Fruit fly (Drosophila melanogaster) whole organism, embryonic: ENCODE measurements around the gene qless.
A peak's percentile ranks its signal among the peaks of the same experiment; 100 is the strongest.

ENCODE experiments used
- Bteb2 ChIP-seq: fragments of 200-800 bp; sonication (Bioruptor generic); optimal IDR thresholded peaks from 2 replicates; lab custom pipeline; 2016; ENCODE audit warnings: missing biosample characterization, missing genetic modification characterization
- CG10462 ChIP-seq: fragments of 200-800 bp; sonication (Bioruptor generic); optimal IDR thresholded peaks from 2 replicates; lab custom pipeline; 2016; ENCODE audit warnings: missing biosample characterization, missing genetic modification characterization
- CG10565 ChIP-seq: fragments of 200-800 bp; sonication (Bioruptor generic); optimal IDR thresholded peaks from 3 replicates; lab custom pipeline; 2016; ENCODE audit warnings: missing biosample characterization, mild to moderate bottlenecking, missing genetic modification characterization
- CG11504 ChIP-seq: fragments of 200-800 bp; sonication (Bioruptor generic); optimal IDR thresholded peaks from 3 replicates; lab custom pipeline; 2019; ENCODE audit warnings: missing biosample characterization, mild to moderate bottlenecking, missing genetic modification characterization, moderate library complexity
- CG12104 ChIP-seq: fragments of 200-800 bp; sonication (Bioruptor generic); optimal IDR thresholded peaks from 3 replicates; lab custom pipeline; 2016; ENCODE audit warnings: missing biosample characterization, missing genetic modification characterization
- CG12769 ChIP-seq: fragments of 200-800 bp; sonication (Bioruptor generic); optimal IDR thresholded peaks from 2 replicates; lab custom pipeline; 2019; ENCODE audit warnings: missing biosample characterization, mild to moderate bottlenecking, missing genetic modification characterization, moderate library complexity
- CG14860 ChIP-seq: fragments of 200-800 bp; sonication (Bioruptor generic); IDR thresholded peaks from 3 replicates; pipeline ENCODE4 v1.3.6; 2022; ENCODE audit warnings: missing biosample characterization, missing genetic modification characterization; ENCODE audit not compliant: partially characterized antibody
- CG1602 ChIP-seq: fragments of 200-800 bp; sonication (Bioruptor generic); optimal IDR thresholded peaks from 3 replicates; lab custom pipeline; 2016; ENCODE audit warnings: missing biosample characterization, missing genetic modification characterization
- CG1647 ChIP-seq: fragments of 200-800 bp; sonication (Bioruptor generic); optimal IDR thresholded peaks from 3 replicates; lab custom pipeline; 2016; ENCODE audit warnings: missing biosample characterization, missing genetic modification characterization
- CG17361 ChIP-seq: fragments of 200-800 bp; sonication (Bioruptor generic); IDR thresholded peaks from 3 replicates; pipeline ENCODE4 v1.3.6; 2022; ENCODE audit warnings: missing biosample characterization, missing genetic modification characterization
- CG17568 ChIP-seq: fragments of 200-800 bp; sonication (Bioruptor generic); optimal IDR thresholded peaks from 2 replicates; lab custom pipeline; 2018; ENCODE audit warnings: missing biosample characterization, mild to moderate bottlenecking, missing genetic modification characterization, moderate library complexity
- CG18262 ChIP-seq: fragments of 200-800 bp; optimal IDR thresholded peaks from 3 replicates; lab custom pipeline; 2019; ENCODE audit warnings: missing biosample characterization, mild to moderate bottlenecking, missing genetic modification characterization, moderate library complexity
- CG2202 ChIP-seq: fragments of 200-800 bp; sonication (Bioruptor generic); optimal IDR thresholded peaks from 2 replicates; lab custom pipeline; 2018; ENCODE audit warnings: missing biosample characterization, mild to moderate bottlenecking, missing genetic modification characterization
- CG5180 ChIP-seq: fragments of 200-800 bp; sonication (Bioruptor generic); optimal IDR thresholded peaks from 3 replicates; lab custom pipeline; 2017; ENCODE audit warnings: missing biosample characterization, missing genetic modification characterization, mild to moderate bottlenecking, moderate library complexity, missing genetic modification reagents
- CG5245 ChIP-seq: fragments of 200-800 bp; sonication (Bioruptor generic); optimal IDR thresholded peaks from 3 replicates; lab custom pipeline; 2016; ENCODE audit warnings: missing biosample characterization, missing genetic modification characterization
- CG6272 ChIP-seq: fragments of 200-800 bp; sonication (Bioruptor generic); IDR thresholded peaks from 2 replicates; pipeline ENCODE4 v1.3.6; 2022; ENCODE audit warnings: missing biosample characterization, missing genetic modification characterization
- CG6765 ChIP-seq: fragments of 200-800 bp; sonication (Bioruptor generic); optimal IDR thresholded peaks from 3 replicates; lab custom pipeline; 2017; ENCODE audit warnings: missing biosample characterization, mild to moderate bottlenecking, missing genetic modification characterization
- CG9609 ChIP-seq: fragments of 200-800 bp; sonication (Bioruptor generic); optimal IDR thresholded peaks from 3 replicates; lab custom pipeline; 2016; ENCODE audit warnings: missing biosample characterization, missing genetic modification characterization
- CTCF ChIP-seq: fragments of 200-800 bp; sonication (Bioruptor generic); optimal IDR thresholded peaks from 2 replicates; lab custom pipeline; 2017; ENCODE audit warnings: missing biosample characterization, mild to moderate bottlenecking, missing genetic modification characterization, moderate library complexity
- Camta ChIP-seq: fragments of 200-800 bp; sonication (Bioruptor generic); optimal IDR thresholded peaks from 2 replicates; lab custom pipeline; 2016; ENCODE audit warnings: missing biosample characterization, missing genetic modification characterization
- CkIIα-i1 ChIP-seq: fragments of 200-800 bp; sonication (Bioruptor generic); IDR thresholded peaks from 2 replicates; pipeline ENCODE4 v1.3.6; 2022; ENCODE audit warnings: missing biosample characterization, missing genetic modification characterization
- ERR ChIP-seq: fragments of 200-800 bp; sonication (Bioruptor generic); optimal IDR thresholded peaks from 2 replicates; lab custom pipeline; 2016; ENCODE audit warnings: missing biosample characterization, missing genetic modification characterization
- Fer3 ChIP-seq: fragments of 200-800 bp; sonication (Bioruptor generic); optimal IDR thresholded peaks from 2 replicates; lab custom pipeline; 2018; ENCODE audit warnings: missing biosample characterization, mild to moderate bottlenecking, missing genetic modification characterization, moderate library complexity
- Gsc ChIP-seq: fragments of 200-800 bp; sonication (Bioruptor generic); IDR thresholded peaks from 2 replicates; pipeline ENCODE4 v1.3.6; 2022; ENCODE audit warnings: missing biosample characterization, missing genetic modification characterization
- HLH54F ChIP-seq: fragments of 200-800 bp; sonication (Bioruptor generic); optimal IDR thresholded peaks from 3 replicates; lab custom pipeline; 2016; ENCODE audit warnings: missing biosample characterization, missing genetic modification characterization
- Opbp ChIP-seq: fragments of 200-800 bp; sonication (Bioruptor generic); IDR thresholded peaks from 3 replicates; pipeline ENCODE4 v1.3.6; 2022; ENCODE audit warnings: missing biosample characterization, missing genetic modification characterization; ENCODE audit not compliant: partially characterized antibody
- Side ChIP-seq: fragments of 200-800 bp; sonication (Bioruptor generic); optimal IDR thresholded peaks from 2 replicates; lab custom pipeline; 2016; ENCODE audit warnings: missing biosample characterization, missing genetic modification characterization
- Sox100B ChIP-seq: fragments of 200-800 bp; sonication (Bioruptor generic); optimal IDR thresholded peaks from 3 replicates; lab custom pipeline; 2018; ENCODE audit warnings: missing biosample characterization, mild to moderate bottlenecking, missing genetic modification characterization
- Sox102F ChIP-seq: fragments of 200-800 bp; sonication (Bioruptor generic); optimal IDR thresholded peaks from 2 replicates; lab custom pipeline; 2018; ENCODE audit warnings: missing biosample characterization, mild to moderate bottlenecking, missing genetic modification characterization, moderate library complexity
- Stat92E ChIP-seq, 3 experiments: fragments of >200 bp in 2 of 3; fragments of 200-800 bp in 1 of 3; sonication (Bioruptor generic) in 1 of 3; optimal IDR thresholded peaks; 2 replicates each; lab custom pipeline; 2017 to 2019; ENCODE audit warnings: missing biosample characterization in 3 of 3, missing genetic modification characterization in 3 of 3, mild to moderate bottlenecking in 1 of 3, moderate library complexity in 1 of 3
- Trl ChIP-seq, 3 experiments: fragments of >200 bp in 2 of 3; fragments of 200-800 bp in 1 of 3; sonication (Bioruptor generic) in 1 of 3; optimal IDR thresholded peaks; 2 replicates in 1 of 3; 3 replicates in 2 of 3; lab custom pipeline; 2016 to 2017; ENCODE audit warnings: missing biosample characterization in 1 of 3, missing genetic modification characterization in 1 of 3
- ab ChIP-seq: fragments of 200-800 bp; sonication (Bioruptor generic); optimal IDR thresholded peaks from 2 replicates; lab custom pipeline; 2016; ENCODE audit warnings: missing biosample characterization, missing genetic modification characterization
- ash1 ChIP-seq: fragments of 200-800 bp; sonication (Bioruptor generic); optimal IDR thresholded peaks from 2 replicates; lab custom pipeline; 2018; ENCODE audit warnings: missing biosample characterization, mild to moderate bottlenecking, missing genetic modification characterization
- bowl ChIP-seq: fragments of 200-800 bp; sonication (Bioruptor generic); IDR thresholded peaks from 2 replicates; pipeline ENCODE4 v1.3.6; 2022; ENCODE audit warnings: missing biosample characterization, missing genetic modification characterization
- crol ChIP-seq: fragments of 200-800 bp; sonication (Bioruptor generic); IDR thresholded peaks from 2 replicates; pipeline ENCODE4 v1.3.6; 2022; ENCODE audit warnings: missing biosample characterization, missing genetic modification characterization
- dm ChIP-seq: fragments of 200-800 bp; sonication (Bioruptor generic); optimal IDR thresholded peaks from 3 replicates; lab custom pipeline; 2016; ENCODE audit warnings: missing biosample characterization, missing genetic modification characterization
- dmrt99B ChIP-seq: fragments of 200-800 bp; sonication (Bioruptor generic); optimal IDR thresholded peaks from 2 replicates; lab custom pipeline; 2018; ENCODE audit warnings: missing biosample characterization, mild to moderate bottlenecking, missing genetic modification characterization, moderate library complexity
- dysf ChIP-seq: fragments of 200-800 bp; sonication (Bioruptor generic); IDR thresholded peaks from 3 replicates; pipeline ENCODE4 v1.3.6; 2022; ENCODE audit warnings: missing biosample characterization, missing genetic modification characterization
- fd3F ChIP-seq: fragments of 200-800 bp; sonication (Bioruptor generic); optimal IDR thresholded peaks from 2 replicates; lab custom pipeline; 2018; ENCODE audit warnings: missing biosample characterization, mild to moderate bottlenecking, missing genetic modification characterization, moderate library complexity
- gt ChIP-seq: fragments of 200-800 bp; sonication (Bioruptor generic); IDR thresholded peaks from 2 replicates; pipeline ENCODE4 v1.3.6; 2022; ENCODE audit warnings: missing biosample characterization, missing genetic modification characterization
- h ChIP-seq: fragments of >200 bp; optimal IDR thresholded peaks from 2 replicates; lab custom pipeline; 2017
- jing ChIP-seq: fragments of 200-800 bp; sonication (Bioruptor generic); optimal IDR thresholded peaks from 2 replicates; lab custom pipeline; 2018; ENCODE audit warnings: missing biosample characterization, mild to moderate bottlenecking, missing genetic modification characterization
- ken ChIP-seq: fragments of 200-800 bp; sonication (Bioruptor generic); IDR thresholded peaks from 3 replicates; pipeline ENCODE4 v1.3.6; 2022; ENCODE audit warnings: missing biosample characterization, missing genetic modification characterization
- knrl ChIP-seq: fragments of 200-800 bp; sonication (Bioruptor generic); IDR thresholded peaks from 3 replicates; pipeline ENCODE4 v1.3.6; 2022; ENCODE audit warnings: missing biosample characterization, missing genetic modification characterization; ENCODE audit not compliant: partially characterized antibody
- mam ChIP-seq: fragments of 200-800 bp; sonication (Bioruptor generic); optimal IDR thresholded peaks from 3 replicates; lab custom pipeline; 2016; ENCODE audit warnings: missing biosample characterization, missing genetic modification characterization
- nom ChIP-seq: fragments of 200-800 bp; sonication (Bioruptor generic); optimal IDR thresholded peaks from 2 replicates; lab custom pipeline; 2017; ENCODE audit warnings: missing biosample characterization, missing genetic modification characterization, mild to moderate bottlenecking, moderate library complexity, missing genetic modification reagents
- pnt ChIP-seq: fragments of 200-800 bp; sonication (Bioruptor generic); optimal IDR thresholded peaks from 3 replicates; lab custom pipeline; 2016; ENCODE audit warnings: missing biosample characterization, missing genetic modification characterization
- psq ChIP-seq: fragments of 200-800 bp; sonication (Bioruptor generic); optimal IDR thresholded peaks from 2 replicates; lab custom pipeline; 2017; ENCODE audit warnings: missing biosample characterization, missing genetic modification characterization
- sima ChIP-seq: fragments of 200-800 bp; sonication (Bioruptor generic); optimal IDR thresholded peaks from 2 replicates; lab custom pipeline; 2016; ENCODE audit warnings: missing biosample characterization, missing genetic modification characterization
- wor ChIP-seq: fragments of 200-800 bp; sonication (Bioruptor generic); IDR thresholded peaks from 2 replicates; pipeline ENCODE4 v1.3.6; 2022; ENCODE audit warnings: missing biosample characterization, missing genetic modification characterization

qless gene

dm6 chr3R:31222125-31222889, 30.1 kb downstream of the qless start (continued):
- TF ChIP-seq CG14860 (GFP tag; lab: Robert Waterston, UW) (no peak), bowl (GFP tag; lab: Robert Waterston, UW) (no peak), CG9609 (GFP tag; lab: Kevin White, UChicago) (peak; percentile 87), CG12104 (GFP tag; lab: Kevin White, UChicago) (peak; percentile 75), HLH54F (GFP tag; lab: Kevin White, UChicago) (peak; percentile 79), wor (GFP tag; lab: Robert Waterston, UW) (no peak), Side (peak; percentile 85), Opbp (GFP tag; lab: Robert Waterston, UW) (no peak), CG2202 (tag; lab: Kevin White, UChicago) (peak; percentile 68), CG6765 (GFP tag; lab: Kevin White, UChicago) (peak; percentile 79), CG10462 (GFP tag; lab: Kevin White, UChicago) (peak; percentile 58), mam (peak; percentile 90), CG18262 (peak; percentile 84), Sox100B (GFP tag; lab: Kevin White, UChicago) (peak; percentile 81), CG1647 (GFP tag; lab: Kevin White, UChicago) (peak; percentile 62), pnt (peak; percentile 83), knrl (GFP tag; lab: Robert Waterston, UW) (no peak), sima (GFP tag; lab: Kevin White, UChicago) (peak; percentile 46), dmrt99B (peak; percentile 89), dysf (no peak), ERR (GFP tag; lab: Kevin White, UChicago) (peak; percentile 75), CG17361 (GFP tag; lab: Robert Waterston, UW) (no peak), Gsc (no peak), Fer3 (tag; lab: Kevin White, UChicago) (peak; percentile 85), CG11504 (tag; lab: Kevin White, UChicago) (peak; percentile 88), CG5180 (GFP tag; lab: Kevin White, UChicago) (peak; percentile 66), fd3F (GFP tag; lab: Kevin White, UChicago) (peak; percentile 64), CG12769 (tag; lab: Kevin White, UChicago) (peak; percentile 90), CG5245 (GFP tag; lab: Kevin White, UChicago) (peak; percentile 55), crol (GFP tag; lab: Robert Waterston, UW) (peak; percentile 82; the same call in 1 of the 2 replicates), CG1602 (GFP tag; lab: Kevin White, UChicago) (peak; percentile 73), nom (GFP tag; lab: Kevin White, UChicago) (no peak), Camta (peak; percentile 86), h (lab: Kevin White, UChicago) (no peak), CG10565 (no peak), gt (GFP tag; lab: Robert Waterston, UW) (no peak), ken (GFP tag; lab: Robert Waterston, UW) (no peak), psq (GFP tag; lab: Kevin White, UChicago) (no peak), Stat92E (GFP tag; optimal IDR thresholded peaks at IDR 0.05; lab: Kevin White, UChicago) (no peak), CTCF (GFP tag; lab: Kevin White, UChicago) (no peak), jing (GFP tag; lab: Kevin White, UChicago) (no peak), Bteb2 (GFP tag; lab: Kevin White, UChicago) (peak; percentile 74), ash1 (GFP tag; lab: Kevin White, UChicago) (peak; percentile 14), Trl (optimal IDR thresholded peaks at IDR 0.05; lab: Kevin White, UChicago) (peak in 1 of 2 experiments; percentile 43), Trl (GFP tag; optimal IDR thresholded peaks at IDR 0.05; lab: Kevin White, UChicago) (peak; percentile 86), dm (peak; percentile 40), CG6272 (GFP tag; lab: Robert Waterston, UW) (peak; percentile 53), CkIIα-i1 (no peak), Sox102F (peak; percentile 81), ab (GFP tag; lab: Kevin White, UChicago) (peak; percentile 42), CG17568 (peak; percentile 79)
